Fruit fly (Drosophila melanogaster) whole organism, wandering third instar larva: Measurements from ENCODE around the gene Eig71Eb.

ENCODE experiments used
- CrebA ChIP-seq: fragments of 200-800 bp; sonication (Bioruptor generic); optimal IDR thresholded peaks from 2 replicates; lab custom pipeline; 2016; ENCODE audit warnings: missing biosample characterization, mild to moderate bottlenecking, missing genetic modification characterization, borderline replicate concordance
- Dif ChIP-seq: fragments of 200-275, 200-300 bp; sonication (Bioruptor generic); optimal IDR thresholded peaks from 2 replicates; lab custom pipeline; 2018; ENCODE audit warnings: missing biosample characterization, missing genetic modification characterization; ENCODE audit not compliant: partially characterized antibody
- Hnf4 ChIP-seq: fragments of 200-800 bp; sonication (Bioruptor generic); optimal IDR thresholded peaks from 2 replicates; lab custom pipeline; 2016; ENCODE audit warnings: missing biosample characterization, mild to moderate bottlenecking, missing genetic modification characterization
- brk ChIP-seq: fragments of 200-800 bp; sonication (Bioruptor generic); optimal IDR thresholded peaks from 2 replicates; lab custom pipeline; 2016; ENCODE audit warnings: missing biosample characterization, mild to moderate bottlenecking, missing genetic modification characterization
- jim ChIP-seq: fragments of 175-275, 200-325 bp; sonication (Bioruptor generic); optimal IDR thresholded peaks from 2 replicates; lab custom pipeline; 2016; ENCODE audit warnings: missing biosample characterization, mild to moderate bottlenecking, missing genetic modification characterization
- lola ChIP-seq: fragments of >200 bp; optimal IDR thresholded peaks from 2 replicates; lab custom pipeline; 2017; ENCODE audit warnings: missing biosample characterization, missing genetic modification characterization
- pan ChIP-seq: fragments of >200 bp; optimal IDR thresholded peaks from 2 replicates; lab custom pipeline; 2017
- psq ChIP-seq: fragments of 200-800 bp; sonication (Bioruptor generic); optimal IDR thresholded peaks from 3 replicates; lab custom pipeline; 2017; ENCODE audit warnings: missing biosample characterization, mild to moderate bottlenecking, missing genetic modification characterization, moderate library complexity
- rgr ChIP-seq: fragments of 200-800 bp; sonication (Bioruptor generic); optimal IDR thresholded peaks from 3 replicates; lab custom pipeline; 2016; ENCODE audit warnings: missing biosample characterization, mild to moderate bottlenecking, missing genetic modification characterization
- sage ChIP-seq: fragments of 200-800 bp; sonication (Bioruptor generic); optimal IDR thresholded peaks from 2 replicates; lab custom pipeline; 2016; ENCODE audit warnings: missing biosample characterization, mild to moderate bottlenecking, missing genetic modification characterization
- sv ChIP-seq: fragments of 200-800 bp; sonication (Bioruptor generic); optimal IDR thresholded peaks from 3 replicates; lab custom pipeline; 2016; ENCODE audit warnings: missing biosample characterization, missing genetic modification characterization
- tai ChIP-seq: sonication (Bioruptor generic); optimal IDR thresholded peaks from 2 replicates; lab custom pipeline; 2016; ENCODE audit warnings: missing biosample characterization, missing genetic modification characterization
- usp ChIP-seq: fragments of >200 bp; optimal IDR thresholded peaks from 2 replicates; lab custom pipeline; 2017; ENCODE audit warnings: missing biosample characterization, missing genetic modification characterization

DNA sequence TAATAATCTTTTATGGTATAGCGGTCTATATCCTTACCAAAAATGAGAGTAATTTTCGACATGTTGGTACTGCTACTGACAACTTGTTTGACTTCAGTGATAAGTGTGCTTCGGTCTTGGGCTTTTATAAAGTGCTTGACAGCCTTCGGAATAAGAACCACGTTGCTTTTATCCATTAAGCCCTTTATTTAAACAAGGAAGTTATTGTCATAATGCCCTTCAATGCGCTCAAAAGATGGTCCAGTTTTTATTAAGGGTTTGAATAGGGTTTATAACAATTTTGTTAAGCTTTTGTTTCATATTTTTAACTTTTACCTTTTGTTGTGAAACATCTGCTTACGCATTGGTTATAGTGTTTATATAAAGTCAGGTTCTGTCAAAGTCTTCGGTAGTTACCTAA, 2.4 kb downstream of the Eig71Eb start, which contains the start of the genes Eig71Ec and Eig71Ed:
- no peak for TF ChIP-seq sage (GFP tag; lab: Kevin White, UChicago)
- no peak for TF ChIP-seq psq (GFP tag; lab: Kevin White, UChicago)
- TF ChIP-seq jim (GFP tag; lab: Kevin White, UChicago), result no peak
- no peak for TF ChIP-seq pan (lab: Kevin White, UChicago)
- TF ChIP-seq rgr, result no peak
- no peak for TF ChIP-seq Dif (GFP tag; lab: Kevin White, UChicago)
- TF ChIP-seq Hnf4 (GFP tag; lab: Kevin White, UChicago), result no peak
- no peak for TF ChIP-seq lola
- no peak for TF ChIP-seq sv
- no peak for TF ChIP-seq brk (GFP tag; lab: Kevin White, UChicago)
- TF ChIP-seq tai, result no peak
- no peak for TF ChIP-seq usp (GFP tag; lab: Kevin White, UChicago)
- TF ChIP-seq CrebA (GFP tag; lab: Kevin White, UChicago), result no peak
